Worm (Caenorhabditis elegans): ENCODE results near the gene ttbk-8.2.

DNA sequence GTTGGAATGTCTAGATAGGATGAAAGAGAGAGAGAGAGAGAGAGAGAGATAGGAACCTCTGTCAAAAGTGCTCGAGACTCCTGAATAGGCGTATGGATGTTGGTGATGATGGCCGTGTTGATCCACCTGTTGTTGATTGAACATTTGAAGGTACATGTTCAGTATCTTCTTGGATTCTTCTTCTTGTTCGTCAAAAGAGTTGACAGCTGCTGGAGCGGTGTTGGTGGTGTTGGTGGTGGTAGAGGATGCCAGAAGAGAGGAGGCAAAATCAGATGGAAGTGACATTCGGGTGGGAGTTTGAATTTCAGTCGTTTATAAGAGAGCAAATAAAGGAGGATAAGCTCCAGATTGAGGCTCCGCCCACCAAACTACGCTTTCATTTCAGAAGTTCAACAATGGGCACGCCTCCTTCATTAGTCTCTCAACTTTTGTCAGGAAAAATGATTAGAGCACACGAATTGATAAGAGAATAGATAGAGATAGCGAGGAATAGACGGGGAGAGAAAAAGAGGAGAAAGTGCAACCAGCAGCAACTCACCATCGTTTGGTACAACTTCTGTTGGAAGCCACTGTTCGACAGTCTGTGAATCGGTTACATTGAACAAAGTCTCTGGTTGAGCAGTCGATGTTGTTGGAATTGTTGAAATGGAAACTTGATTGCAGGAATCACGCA, 21.2 kb downstream of the ttbk-8.2 start:
- TF ChIP-seq nhr-77 (tag; optimal IDR thresholded peaks at IDR 0.05) = no peak
- no peak for TF ChIP-seq aly-2 (tag; optimal IDR thresholded peaks at IDR 0.05)
- TF ChIP-seq nhr-11 (tag; optimal IDR thresholded peaks at IDR 0.05) = no peak
- TF ChIP-seq dmd-4 (tag; optimal IDR thresholded peaks at IDR 0.05) = no peak

Data from whole organism, L2 larva.